Worm (Caenorhabditis elegans) whole organism, L3 larva: Measurements from ENCODE around the gene F40A3.7.

ENCODE experiments used
- R02D3.7 ChIP-seq: fragments of 150-350 bp; optimal IDR thresholded peaks from 2 replicates; lab custom pipeline; 2014; ENCODE audit warnings: missing biosample characterization, missing genetic modification characterization
- ZK546.5 ChIP-seq: sonication (generic microtip); optimal IDR thresholded peaks from 2 replicates; lab custom pipeline; 2017; ENCODE audit warnings: missing biosample characterization, missing genetic modification characterization
- ama-1 ChIP-seq: fragments of 150-350 bp; optimal IDR thresholded peaks from 2 replicates; lab custom pipeline; 2018
- ceh-82 ChIP-seq: fragments of 150-350 bp; optimal IDR thresholded peaks from 2 replicates; lab custom pipeline; 2014; ENCODE audit warnings: missing biosample characterization, missing genetic modification characterization
- ceh-9 ChIP-seq: sonication (generic microtip); optimal IDR thresholded peaks from 2 replicates; lab custom pipeline; 2018; ENCODE audit warnings: missing biosample characterization, missing genetic modification characterization
- fos-1 ChIP-seq: fragments of 150-350 bp; optimal IDR thresholded peaks from 2 replicates; lab custom pipeline; 2014; ENCODE audit warnings: missing biosample characterization, missing genetic modification characterization
- lin-39 ChIP-seq: fragments of 150-350 bp; optimal IDR thresholded peaks from 2 replicates; lab custom pipeline; 2018; ENCODE audit warnings: missing biosample characterization, missing genetic modification reagents, missing genetic modification characterization
- lsy-12 ChIP-seq: sonication (generic microtip); optimal IDR thresholded peaks from 2 replicates; lab custom pipeline; 2016; ENCODE audit warnings: mild to moderate bottlenecking, missing genetic modification characterization, missing compliant biosample characterization
- nfya-1 ChIP-seq: sonication (generic microtip); optimal IDR thresholded peaks from 2 replicates; lab custom pipeline; 2017; ENCODE audit warnings: missing genetic modification characterization, mild to moderate bottlenecking, missing compliant biosample characterization, antibody characterized with exemption, moderate library complexity; ENCODE audit not compliant: insufficient read depth
- nhr-11 ChIP-seq: fragments of 150-350 bp; optimal IDR thresholded peaks from 2 replicates; lab custom pipeline; 2014; ENCODE audit warnings: missing biosample characterization, missing genetic modification characterization
- nhr-237 ChIP-seq: fragments of 150-350 bp; optimal IDR thresholded peaks from 2 replicates; lab custom pipeline; 2014; ENCODE audit warnings: missing biosample characterization, missing genetic modification characterization
- nhr-28 ChIP-seq: fragments of 150-350 bp; optimal IDR thresholded peaks from 2 replicates; lab custom pipeline; 2014; ENCODE audit warnings: missing biosample characterization, missing genetic modification characterization
- pha-4 ChIP-seq: fragments of 150-350 bp; optimal IDR thresholded peaks from 2 replicates; lab custom pipeline; 2014; ENCODE audit warnings: missing biosample characterization, missing genetic modification reagents, missing genetic modification characterization
- unc-62 ChIP-seq: fragments of 150-350 bp; sonication (generic microtip); optimal IDR thresholded peaks from 4 replicates; lab custom pipeline; 2014; ENCODE audit warnings: missing biosample characterization, missing genetic modification reagents, missing genetic modification characterization

- no peak for TF ChIP-seq nfya-1 (tag; lab: Kevin White, UChicago)
- TF ChIP-seq R02D3.7 (tag; lab: Kevin White, UChicago), result no peak
- TF ChIP-seq lsy-12 (tag; lab: Kevin White, UChicago), result no peak
- TF ChIP-seq unc-62 (GFP tag; lab: Kevin White, UChicago), result no peak
- TF ChIP-seq fos-1, result no peak
- no peak for TF ChIP-seq nhr-237 (tag; lab: Kevin White, UChicago)
- no peak for TF ChIP-seq ZK546.5
- TF ChIP-seq nhr-28, result no peak
- no peak for TF ChIP-seq pha-4 (tag; lab: Kevin White, UChicago)
- no peak for TF ChIP-seq ama-1 (lab: Kevin White, UChicago)
- no peak for TF ChIP-seq lin-39 (tag; lab: Kevin White, UChicago)
- TF ChIP-seq nhr-11 (tag; lab: Kevin White, UChicago), result no peak
- no peak for TF ChIP-seq ceh-9 (tag; lab: Kevin White, UChicago)
- no peak for TF ChIP-seq ceh-82 (tag; lab: Kevin White, UChicago)
Measured at ce11 chrV:7872945-7873344, 26.7 kb downstream of the F40A3.7 start.
